Fruit fly (Drosophila melanogaster) whole organism, embryonic: ENCODE data around the gene IntS4.

Experiments
- Abd-B ChIP-seq: fragments of 200-800 bp; sonication (Bioruptor generic); optimal IDR thresholded peaks from 2 replicates; lab custom pipeline; 2018; ENCODE audit warnings: missing biosample characterization, mild to moderate bottlenecking, missing genetic modification characterization, moderate library complexity
- Atf3 ChIP-seq: fragments of 200-800 bp; sonication (Bioruptor generic); optimal IDR thresholded peaks from 3 replicates; lab custom pipeline; 2016; ENCODE audit warnings: missing biosample characterization, missing genetic modification characterization
- CG1024 ChIP-seq: fragments of 200-800 bp; sonication (Bioruptor generic); IDR thresholded peaks from 2 replicates; pipeline ENCODE4 v1.3.6; 2022; ENCODE audit warnings: missing biosample characterization, missing genetic modification characterization
- CG10267 ChIP-seq: fragments of 200-800 bp; sonication (Bioruptor generic); optimal IDR thresholded peaks from 2 replicates; lab custom pipeline; 2018; ENCODE audit warnings: missing biosample characterization, mild to moderate bottlenecking, missing genetic modification characterization, moderate library complexity
- CG12104 ChIP-seq: fragments of 200-800 bp; sonication (Bioruptor generic); optimal IDR thresholded peaks from 3 replicates; lab custom pipeline; 2016; ENCODE audit warnings: missing biosample characterization, missing genetic modification characterization
- CG12299 ChIP-seq: fragments of 200-800 bp; sonication (Bioruptor generic); optimal IDR thresholded peaks from 2 replicates; lab custom pipeline; 2018; ENCODE audit warnings: missing biosample characterization, mild to moderate bottlenecking, missing genetic modification characterization
- CG12391 ChIP-seq: fragments of 200-800 bp; sonication (Bioruptor generic); optimal IDR thresholded peaks from 3 replicates; lab custom pipeline; 2018; ENCODE audit warnings: missing biosample characterization, mild to moderate bottlenecking, missing genetic modification characterization, moderate library complexity
- CG14667 ChIP-seq: fragments of 200-800 bp; sonication (Bioruptor generic); IDR thresholded peaks from 2 replicates; pipeline ENCODE4 v1.3.6; 2022; ENCODE audit warnings: missing biosample characterization, missing genetic modification characterization
- CG1529 ChIP-seq: fragments of 200-800 bp; sonication (Bioruptor generic); optimal IDR thresholded peaks from 3 replicates; lab custom pipeline; 2018; ENCODE audit warnings: missing biosample characterization, missing genetic modification characterization
- CG16779 ChIP-seq: fragments of 200-800 bp; sonication (Bioruptor generic); IDR thresholded peaks from 2 replicates; pipeline ENCODE4 v1.3.6; 2022; ENCODE audit warnings: missing biosample characterization, missing genetic modification characterization
- CG16815 ChIP-seq: fragments of 200-800 bp; sonication (Bioruptor generic); optimal IDR thresholded peaks from 3 replicates; lab custom pipeline; 2017; ENCODE audit warnings: missing biosample characterization, mild to moderate bottlenecking, missing genetic modification characterization
- CG31365 ChIP-seq: fragments of 200-800 bp; sonication (Bioruptor generic); optimal IDR thresholded peaks from 2 replicates; lab custom pipeline; 2018; ENCODE audit warnings: missing biosample characterization, mild to moderate bottlenecking, missing genetic modification characterization
- CG4730 ChIP-seq: fragments of 200-800 bp; sonication (Bioruptor generic); IDR thresholded peaks from 2 replicates; pipeline ENCODE4 v1.3.6; 2022; ENCODE audit warnings: missing biosample characterization, missing genetic modification characterization
- CG4820 ChIP-seq: fragments of 200-800 bp; sonication (Bioruptor generic); optimal IDR thresholded peaks from 3 replicates; lab custom pipeline; 2016; ENCODE audit warnings: missing biosample characterization, missing genetic modification characterization
- CG6654 ChIP-seq: fragments of 200-800 bp; sonication (Bioruptor generic); optimal IDR thresholded peaks from 2 replicates; lab custom pipeline; 2017; ENCODE audit warnings: missing biosample characterization, mild to moderate bottlenecking, missing genetic modification characterization
- CG7987 ChIP-seq: fragments of 200-800 bp; sonication (Bioruptor generic); optimal IDR thresholded peaks from 2 replicates; lab custom pipeline; 2018; ENCODE audit warnings: missing biosample characterization, mild to moderate bottlenecking, missing genetic modification characterization, moderate library complexity
- CkIIα-i1 ChIP-seq: fragments of 200-800 bp; sonication (Bioruptor generic); IDR thresholded peaks from 2 replicates; pipeline ENCODE4 v1.3.6; 2022; ENCODE audit warnings: missing biosample characterization, missing genetic modification characterization
- CrebB ChIP-seq: fragments of 200-800 bp; sonication (Bioruptor generic); optimal IDR thresholded peaks from 3 replicates; lab custom pipeline; 2018; ENCODE audit warnings: missing biosample characterization, mild to moderate bottlenecking, missing genetic modification characterization
- Dek ChIP-seq: fragments of 200-800 bp; sonication (Bioruptor generic); optimal IDR thresholded peaks from 3 replicates; lab custom pipeline; 2019; ENCODE audit warnings: missing biosample characterization, mild to moderate bottlenecking, missing genetic modification characterization, moderate library complexity
- Dip2 ChIP-seq: fragments of 200-800 bp; sonication (Bioruptor generic); IDR thresholded peaks from 2 replicates; pipeline ENCODE4 v1.3.6; 2022; ENCODE audit warnings: missing biosample characterization, missing genetic modification characterization
- Doc2 ChIP-seq: fragments of 200-800 bp; sonication (Bioruptor generic); IDR thresholded peaks from 2 replicates; pipeline ENCODE4 v1.3.6; 2022; ENCODE audit warnings: missing biosample characterization, missing genetic modification characterization
- Dp ChIP-seq: fragments of 200-800 bp; sonication (Bioruptor generic); optimal IDR thresholded peaks from 2 replicates; lab custom pipeline; 2018; ENCODE audit warnings: missing biosample characterization, mild to moderate bottlenecking, missing genetic modification characterization, moderate library complexity
- Drgx ChIP-seq: fragments of 200-800 bp; sonication (Bioruptor generic); IDR thresholded peaks from 2 replicates; pipeline ENCODE4 v1.3.6; 2022; ENCODE audit warnings: missing biosample characterization, missing genetic modification characterization
- Elba2 ChIP-seq: fragments of 200-800 bp; sonication (Bioruptor generic); optimal IDR thresholded peaks from 3 replicates; lab custom pipeline; 2016; ENCODE audit warnings: missing biosample characterization, missing genetic modification characterization
- Gug ChIP-seq: fragments of 200-800 bp; sonication (Bioruptor generic); IDR thresholded peaks from 4 replicates; pipeline ENCODE4 v1.3.6; 2022; ENCODE audit warnings: missing biosample characterization, missing genetic modification characterization
- HmgD ChIP-seq: fragments of 200-800 bp; sonication (Bioruptor generic); optimal IDR thresholded peaks from 3 replicates; lab custom pipeline; 2016; ENCODE audit warnings: missing biosample characterization, missing genetic modification characterization
- Jarid2 ChIP-seq: fragments of 200-800 bp; sonication (Bioruptor generic); optimal IDR thresholded peaks from 3 replicates; lab custom pipeline; 2017; ENCODE audit warnings: mild to moderate bottlenecking, missing biosample characterization, missing genetic modification reagents, missing genetic modification characterization
- Mad ChIP-seq: fragments of 200-800 bp; sonication (Bioruptor generic); optimal IDR thresholded peaks from 2 replicates; lab custom pipeline; 2016; ENCODE audit warnings: missing biosample characterization, missing genetic modification characterization
- Mrtf ChIP-seq: fragments of 200-800 bp; sonication (Bioruptor generic); IDR thresholded peaks from 3 replicates; pipeline ENCODE4 v1.3.6; 2022; ENCODE audit warnings: missing biosample characterization, missing genetic modification characterization
- NC2α ChIP-seq: fragments of 200-800 bp; sonication (Bioruptor generic); optimal IDR thresholded peaks from 2 replicates; lab custom pipeline; 2016; ENCODE audit warnings: missing biosample characterization, missing genetic modification characterization
- Neu2 ChIP-seq: fragments of 200-800 bp; sonication (Bioruptor generic); optimal IDR thresholded peaks from 3 replicates; lab custom pipeline; 2016; ENCODE audit warnings: missing biosample characterization, missing genetic modification characterization, borderline replicate concordance
- Pdp1 ChIP-seq, 2 experiments: fragments of 200-800 bp; sonication (Bioruptor generic); optimal IDR thresholded peaks; 3 replicates each; lab custom pipeline; 2016; ENCODE audit warnings: missing biosample characterization in 2 of 2, missing genetic modification characterization in 2 of 2, mild to moderate bottlenecking in 1 of 2, moderate library complexity in 1 of 2
- Sin3A ChIP-seq: fragments of >200 bp; optimal IDR thresholded peaks from 2 replicates; lab custom pipeline; 2018
- Trl ChIP-seq, 3 experiments: fragments of >200 bp in 2 of 3; fragments of 200-800 bp in 1 of 3; sonication (Bioruptor generic) in 1 of 3; optimal IDR thresholded peaks; 2 replicates in 1 of 3; 3 replicates in 2 of 3; lab custom pipeline; 2016 to 2017; ENCODE audit warnings: missing biosample characterization in 1 of 3, missing genetic modification characterization in 1 of 3
- ara ChIP-seq: fragments of 200-800 bp; sonication (Bioruptor generic); IDR thresholded peaks from 2 replicates; pipeline ENCODE4 v1.3.6; 2022; ENCODE audit warnings: missing biosample characterization, missing genetic modification characterization
- ash1 ChIP-seq: fragments of 200-800 bp; sonication (Bioruptor generic); optimal IDR thresholded peaks from 2 replicates; lab custom pipeline; 2018; ENCODE audit warnings: missing biosample characterization, mild to moderate bottlenecking, missing genetic modification characterization
- br ChIP-seq: fragments of >200 bp; optimal IDR thresholded peaks from 2 replicates; lab custom pipeline; 2017
- crp ChIP-seq, 2 experiments: fragments of 200-800 bp; sonication (Bioruptor generic); optimal IDR thresholded peaks; 2 replicates in 1 of 2; 3 replicates in 1 of 2; lab custom pipeline; 2017; ENCODE audit warnings: missing biosample characterization in 2 of 2, missing genetic modification characterization in 2 of 2, mild to moderate bottlenecking in 1 of 2, moderate library complexity in 1 of 2
- da ChIP-seq: fragments of 200-800 bp; sonication (Bioruptor generic); optimal IDR thresholded peaks from 2 replicates; lab custom pipeline; 2016; ENCODE audit warnings: missing biosample characterization, missing genetic modification characterization
- eve ChIP-seq, 2 experiments: fragments of >200 bp; optimal IDR thresholded peaks; 2 replicates each; lab custom pipeline; 2017; ENCODE audit warnings: missing biosample characterization in 2 of 2, missing genetic modification characterization in 2 of 2
- gem ChIP-seq: fragments of 200-800 bp; sonication (Bioruptor generic); optimal IDR thresholded peaks from 2 replicates; lab custom pipeline; 2019; ENCODE audit warnings: missing biosample characterization, mild to moderate bottlenecking, missing genetic modification characterization, moderate library complexity
- gsb-n ChIP-seq: fragments of 200-800 bp; sonication (Bioruptor generic); optimal IDR thresholded peaks from 3 replicates; lab custom pipeline; 2018; ENCODE audit warnings: missing biosample characterization, mild to moderate bottlenecking, missing genetic modification characterization
- h ChIP-seq: fragments of >200 bp; optimal IDR thresholded peaks from 2 replicates; lab custom pipeline; 2017
- lilli ChIP-seq: fragments of 200-800 bp; sonication (Bioruptor generic); optimal IDR thresholded peaks from 3 replicates; lab custom pipeline; 2016; ENCODE audit warnings: missing biosample characterization, missing genetic modification characterization
- org-1 ChIP-seq: fragments of 200-800 bp; sonication (Bioruptor generic); optimal IDR thresholded peaks from 2 replicates; lab custom pipeline; 2017; ENCODE audit warnings: missing biosample characterization, missing genetic modification characterization
- pfk ChIP-seq: fragments of 200-800 bp; sonication (Bioruptor generic); optimal IDR thresholded peaks from 2 replicates; lab custom pipeline; 2018; ENCODE audit warnings: missing biosample characterization, mild to moderate bottlenecking, missing genetic modification characterization, moderate library complexity
- pho ChIP-seq: fragments of 200-800 bp; sonication (Bioruptor generic); optimal IDR thresholded peaks from 2 replicates; lab custom pipeline; 2016; ENCODE audit warnings: missing biosample characterization, missing genetic modification characterization
- row ChIP-seq: fragments of 200-800 bp; sonication (Bioruptor generic); IDR thresholded peaks from 3 replicates; pipeline ENCODE4 v1.3.6; 2022; ENCODE audit warnings: missing biosample characterization, missing genetic modification characterization
- sc ChIP-seq, 3 experiments: fragments of >200 bp in 2 of 3; fragments of 200-800 bp in 1 of 3; sonication (Bioruptor generic) in 1 of 3; optimal IDR thresholded peaks; 2 replicates in 2 of 3; 3 replicates in 1 of 3; lab custom pipeline; 2017; ENCODE audit warnings: mild to moderate bottlenecking in 1 of 3, missing biosample characterization in 1 of 3, missing genetic modification characterization in 1 of 3, missing genetic modification reagents in 1 of 3
- tna ChIP-seq: fragments of 200-800 bp; sonication (Bioruptor generic); IDR thresholded peaks from 2 replicates; pipeline ENCODE4 v1.3.6; 2022; ENCODE audit warnings: missing biosample characterization, missing genetic modification characterization; ENCODE audit not compliant: partially characterized antibody
- tx ChIP-seq: fragments of 200-800 bp; sonication (Bioruptor generic); optimal IDR thresholded peaks from 2 replicates; lab custom pipeline; 2016; ENCODE audit warnings: missing biosample characterization, missing genetic modification characterization
- vvl ChIP-seq: fragments of 200-800 bp; sonication (Bioruptor generic); IDR thresholded peaks from 2 replicates; pipeline ENCODE4 v1.3.6; 2022; ENCODE audit warnings: missing biosample characterization, missing genetic modification characterization

The IntS4 gene

dm6 chrX:8601165-8601564 lies 42.6 kb upstream of the IntS4 start (continued):
- TF ChIP-seq sc (optimal IDR thresholded peaks at IDR 0.05; lab: Kevin White, UChicago): no peak
- no peak for TF ChIP-seq sc (GFP tag; optimal IDR thresholded peaks at IDR 0.05; lab: Kevin White, UChicago)
- peak; percentile 20 for TF ChIP-seq CG12391 (tag; lab: Kevin White, UChicago)
- no peak for TF ChIP-seq CG31365 (tag; lab: Kevin White, UChicago)
- peak; percentile 8 for TF ChIP-seq CG4820
- no peak for TF ChIP-seq CG14667
- no peak for TF ChIP-seq Jarid2 (GFP tag; lab: Kevin White, UChicago)
- TF ChIP-seq Trl (optimal IDR thresholded peaks at IDR 0.05; lab: Kevin White, UChicago): no peak
- no peak for TF ChIP-seq Trl (GFP tag; optimal IDR thresholded peaks at IDR 0.05; lab: Kevin White, UChicago)
- TF ChIP-seq Abd-B: no peak
- peak; percentile 51; the same call in 2 of the 3 replicates for TF ChIP-seq row (GFP tag; lab: Robert Waterston, UW)
- TF ChIP-seq Dp (GFP tag; lab: Kevin White, UChicago): no peak
- peak; percentile 38 for TF ChIP-seq lilli (GFP tag; lab: Kevin White, UChicago)
- TF ChIP-seq org-1 (GFP tag; lab: Kevin White, UChicago): peak; percentile 21
- TF ChIP-seq Atf3 (GFP tag; lab: Kevin White, UChicago): no peak
- TF ChIP-seq br (lab: Kevin White, UChicago): no peak
- TF ChIP-seq da (GFP tag; lab: Kevin White, UChicago): no peak
- TF ChIP-seq Doc2 (GFP tag; lab: Robert Waterston, UW): no peak
- no peak for TF ChIP-seq Elba2 (GFP tag; lab: Kevin White, UChicago)
- TF ChIP-seq tx (GFP tag; lab: Kevin White, UChicago): no peak
- TF ChIP-seq Gug (GFP tag; lab: Robert Waterston, UW): peak; percentile 58; the same call in 3 of the 4 replicates
- TF ChIP-seq Mad (GFP tag; lab: Kevin White, UChicago): no peak
- TF ChIP-seq Drgx (GFP tag; lab: Robert Waterston, UW): peak; percentile 68
- TF ChIP-seq CG16815: peak; percentile 17
- TF ChIP-seq pho (GFP tag; lab: Kevin White, UChicago): no peak
- TF ChIP-seq CG16779: no peak
- TF ChIP-seq CG1529 (GFP tag; lab: Kevin White, UChicago): no peak
- TF ChIP-seq ara: peak; percentile 34; the same call in 1 of the 2 replicates
- TF ChIP-seq CG12104 (GFP tag; lab: Kevin White, UChicago): no peak
- TF ChIP-seq gsb-n (tag; lab: Kevin White, UChicago): no peak
- peak; percentile 57; the same call in 1 of the 2 replicates for TF ChIP-seq vvl
- TF ChIP-seq CrebB (tag; lab: Kevin White, UChicago): no peak
- no peak for TF ChIP-seq crp (GFP tag; optimal IDR thresholded peaks at IDR 0.05; lab: Kevin White, UChicago)
- 0 out of 2 replicates have a peak, but pooled peaks have one; percentile 11 for TF ChIP-seq CG4730 (GFP tag; lab: Robert Waterston, UW)
- TF ChIP-seq Dek (tag; lab: Kevin White, UChicago): no peak
- no peak for TF ChIP-seq Neu2
- no peak for TF ChIP-seq CG10267 (tag; lab: Kevin White, UChicago)
- TF ChIP-seq HmgD (GFP tag; lab: Kevin White, UChicago): no peak
- TF ChIP-seq eve (GFP tag; optimal IDR thresholded peaks at IDR 0.05; lab: Kevin White, UChicago): no peak
- no peak for TF ChIP-seq h
- TF ChIP-seq CG12299 (tag; lab: Kevin White, UChicago): no peak
- no peak for TF ChIP-seq CG1024 (GFP tag; lab: Robert Waterston, UW)
- no peak for TF ChIP-seq gem (tag; lab: Kevin White, UChicago)
- no peak for TF ChIP-seq CG7987 (GFP tag; lab: Kevin White, UChicago)
- TF ChIP-seq ash1 (GFP tag; lab: Kevin White, UChicago): no peak
- TF ChIP-seq CG6654 (GFP tag; lab: Kevin White, UChicago): no peak
- no peak for TF ChIP-seq tna (GFP tag; lab: Robert Waterston, UW)
- TF ChIP-seq CkIIα-i1: no peak
- peak in 1 of 2 experiments; percentile 14 for TF ChIP-seq Pdp1 (GFP tag; optimal IDR thresholded peaks at IDR 0.05; lab: Kevin White, UChicago)
- TF ChIP-seq Mrtf (GFP tag; lab: Robert Waterston, UW): peak; percentile 30; the same call in 1 of the 3 replicates
- TF ChIP-seq Sin3A (lab: Kevin White, UChicago): no peak
- no peak for TF ChIP-seq NC2α (GFP tag; lab: Kevin White, UChicago)
- TF ChIP-seq Dip2 (GFP tag; lab: Robert Waterston, UW): no peak
- TF ChIP-seq pfk: no peak
